Fruit fly (Drosophila melanogaster) whole organism, embryonic: ENCODE results near the gene Pxd.
"Not testable (repeated sequence)": the region's sequence is repeated elsewhere in the genome, so short reads cannot be mapped to it uniquely, and the experiment has no call there.

Experiments
- ATbp ChIP-seq: fragments of 200-800 bp; sonication (Bioruptor generic); optimal IDR thresholded peaks from 2 replicates; lab custom pipeline; 2017; ENCODE audit warnings: missing biosample characterization, mild to moderate bottlenecking, missing genetic modification characterization, missing genetic modification reagents
- Abd-B ChIP-seq: fragments of 200-800 bp; sonication (Bioruptor generic); optimal IDR thresholded peaks from 2 replicates; lab custom pipeline; 2018; ENCODE audit warnings: missing biosample characterization, mild to moderate bottlenecking, missing genetic modification characterization, moderate library complexity
- Bteb2 ChIP-seq: fragments of 200-800 bp; sonication (Bioruptor generic); optimal IDR thresholded peaks from 2 replicates; lab custom pipeline; 2016; ENCODE audit warnings: missing biosample characterization, missing genetic modification characterization
- CG10565 ChIP-seq: fragments of 200-800 bp; sonication (Bioruptor generic); optimal IDR thresholded peaks from 3 replicates; lab custom pipeline; 2016; ENCODE audit warnings: missing biosample characterization, mild to moderate bottlenecking, missing genetic modification characterization
- CG12071 ChIP-seq: fragments of 200-800 bp; sonication (Bioruptor generic); optimal IDR thresholded peaks from 3 replicates; lab custom pipeline; 2018; ENCODE audit warnings: missing biosample characterization, mild to moderate bottlenecking, missing genetic modification characterization
- CG12155 ChIP-seq: fragments of 200-800 bp; sonication (Bioruptor generic); optimal IDR thresholded peaks from 3 replicates; lab custom pipeline; 2016; ENCODE audit warnings: missing biosample characterization, missing genetic modification characterization
- CG1233 ChIP-seq: fragments of 200-800 bp; sonication (Bioruptor generic); optimal IDR thresholded peaks from 4 replicates; lab custom pipeline; 2018; ENCODE audit warnings: missing biosample characterization, mild to moderate bottlenecking, missing genetic modification characterization
- CG13287 ChIP-seq: fragments of 200-800 bp; sonication (Bioruptor generic); IDR thresholded peaks from 2 replicates; pipeline ENCODE4 v1.3.6; 2022; ENCODE audit warnings: missing biosample characterization, missing genetic modification characterization; ENCODE audit not compliant: partially characterized antibody
- CG18262 ChIP-seq: fragments of 200-800 bp; optimal IDR thresholded peaks from 3 replicates; lab custom pipeline; 2019; ENCODE audit warnings: missing biosample characterization, mild to moderate bottlenecking, missing genetic modification characterization, moderate library complexity
- CG2199 ChIP-seq: fragments of 200-800 bp; sonication (Bioruptor generic); IDR thresholded peaks from 3 replicates; pipeline ENCODE4 v1.3.6; 2022; ENCODE audit warnings: missing biosample characterization, missing genetic modification characterization
- CG2678 ChIP-seq: fragments of 200-800 bp; sonication (Bioruptor generic); optimal IDR thresholded peaks from 3 replicates; lab custom pipeline; 2019; ENCODE audit warnings: missing biosample characterization, mild to moderate bottlenecking, missing genetic modification characterization, moderate library complexity
- CG31441 ChIP-seq: fragments of 200-800 bp; sonication (Bioruptor generic); IDR thresholded peaks from 2 replicates; pipeline ENCODE4 v1.3.6; 2022; ENCODE audit warnings: missing biosample characterization, missing genetic modification characterization
- CG3281 ChIP-seq: fragments of 200-800 bp; sonication (Bioruptor generic); optimal IDR thresholded peaks from 3 replicates; lab custom pipeline; 2017; ENCODE audit warnings: missing biosample characterization, mild to moderate bottlenecking, missing genetic modification characterization
- CG4404 ChIP-seq: fragments of 200-800 bp; sonication (Bioruptor generic); IDR thresholded peaks from 2 replicates; pipeline ENCODE4 v1.3.6; 2022; ENCODE audit warnings: missing biosample characterization, missing genetic modification characterization
- CG4424 ChIP-seq: fragments of 200-800 bp; sonication (Bioruptor generic); optimal IDR thresholded peaks from 3 replicates; lab custom pipeline; 2016; ENCODE audit warnings: missing biosample characterization, missing genetic modification characterization
- CG5953 ChIP-seq: fragments of 200-800 bp; sonication (Bioruptor generic); IDR thresholded peaks from 2 replicates; pipeline ENCODE4 v1.3.6; 2022; ENCODE audit warnings: missing biosample characterization, missing genetic modification characterization
- CG6683 ChIP-seq: fragments of 200-800 bp; sonication (Bioruptor generic); optimal IDR thresholded peaks from 2 replicates; lab custom pipeline; 2017; ENCODE audit warnings: missing biosample characterization, mild to moderate bottlenecking, missing genetic modification characterization, missing genetic modification reagents
- CG7271 ChIP-seq: fragments of 200-800 bp; sonication (Bioruptor generic); optimal IDR thresholded peaks from 2 replicates; lab custom pipeline; 2018; ENCODE audit warnings: missing biosample characterization, mild to moderate bottlenecking, missing genetic modification characterization, moderate library complexity
- CkIIα-i1 ChIP-seq: fragments of 200-800 bp; sonication (Bioruptor generic); IDR thresholded peaks from 2 replicates; pipeline ENCODE4 v1.3.6; 2022; ENCODE audit warnings: missing biosample characterization, missing genetic modification characterization
- D19A ChIP-seq: fragments of 200-800 bp; optimal IDR thresholded peaks from 3 replicates; lab custom pipeline; 2019; ENCODE audit warnings: missing biosample characterization, mild to moderate bottlenecking, missing genetic modification characterization, moderate library complexity
- Fer1 ChIP-seq: fragments of 200-800 bp; sonication (Bioruptor generic); optimal IDR thresholded peaks from 2 replicates; lab custom pipeline; 2017; ENCODE audit warnings: missing biosample characterization, mild to moderate bottlenecking, missing genetic modification characterization
- Fer3 ChIP-seq: fragments of 200-800 bp; sonication (Bioruptor generic); optimal IDR thresholded peaks from 2 replicates; lab custom pipeline; 2018; ENCODE audit warnings: missing biosample characterization, mild to moderate bottlenecking, missing genetic modification characterization, moderate library complexity
- HLH3B ChIP-seq: fragments of 200-800 bp; sonication (Bioruptor generic); IDR thresholded peaks from 2 replicates; pipeline ENCODE4 v1.3.6; 2022; ENCODE audit warnings: missing biosample characterization, missing genetic modification characterization
- HLHmδ ChIP-seq: fragments of 200-800 bp; sonication (Bioruptor generic); optimal IDR thresholded peaks from 2 replicates; lab custom pipeline; 2018; ENCODE audit warnings: missing biosample characterization, mild to moderate bottlenecking, missing genetic modification characterization, moderate library complexity
- Hmx ChIP-seq: fragments of 200-800 bp; sonication (Bioruptor generic); optimal IDR thresholded peaks from 2 replicates; lab custom pipeline; 2016; ENCODE audit warnings: missing biosample characterization, missing genetic modification characterization
- Jarid2 ChIP-seq: fragments of 200-800 bp; sonication (Bioruptor generic); optimal IDR thresholded peaks from 3 replicates; lab custom pipeline; 2017; ENCODE audit warnings: mild to moderate bottlenecking, missing biosample characterization, missing genetic modification reagents, missing genetic modification characterization
- Myb ChIP-seq: fragments of 200-800 bp; sonication (Bioruptor generic); optimal IDR thresholded peaks from 2 replicates; lab custom pipeline; 2016; ENCODE audit warnings: missing biosample characterization, missing genetic modification characterization
- NFAT ChIP-seq: fragments of 200-800 bp; sonication (Bioruptor generic); IDR thresholded peaks from 2 replicates; pipeline ENCODE4 v1.3.6; 2022; ENCODE audit warnings: missing biosample characterization, missing genetic modification characterization
- Nf-YC ChIP-seq: fragments of 200-800 bp; optimal IDR thresholded peaks from 3 replicates; lab custom pipeline; 2019; ENCODE audit warnings: missing biosample characterization, mild to moderate bottlenecking, missing genetic modification characterization, moderate library complexity
- Sry-β ChIP-seq: fragments of 200-800 bp; sonication (Bioruptor generic); optimal IDR thresholded peaks from 2 replicates; lab custom pipeline; 2018; ENCODE audit warnings: missing biosample characterization, mild to moderate bottlenecking, missing genetic modification characterization, moderate library complexity
- bab2 ChIP-seq: fragments of 200-800 bp; sonication (Bioruptor generic); optimal IDR thresholded peaks from 2 replicates; lab custom pipeline; 2016; ENCODE audit warnings: missing biosample characterization, missing genetic modification characterization
- bigmax ChIP-seq: fragments of 200-800 bp; sonication (Bioruptor generic); optimal IDR thresholded peaks from 2 replicates; lab custom pipeline; 2018; ENCODE audit warnings: missing biosample characterization, mild to moderate bottlenecking, missing genetic modification characterization
- crol ChIP-seq: fragments of 200-800 bp; sonication (Bioruptor generic); IDR thresholded peaks from 2 replicates; pipeline ENCODE4 v1.3.6; 2022; ENCODE audit warnings: missing biosample characterization, missing genetic modification characterization
- esg ChIP-seq: fragments of 200-800 bp; sonication (Bioruptor generic); conservative IDR thresholded peaks from 2 replicates; pipeline ENCODE4 v1.3.6; 2022; ENCODE audit warnings: missing biosample characterization, missing genetic modification characterization
- ham ChIP-seq: fragments of 200-800 bp; sonication (Bioruptor generic); IDR thresholded peaks from 2 replicates; pipeline ENCODE4 v1.3.6; 2022; ENCODE audit warnings: missing biosample characterization, missing genetic modification characterization
- hb ChIP-seq: fragments of 200-800 bp; sonication (Bioruptor generic); IDR thresholded peaks from 3 replicates; pipeline ENCODE4 v1.3.6; 2022; ENCODE audit warnings: missing biosample characterization, missing genetic modification characterization; ENCODE audit not compliant: partially characterized antibody
- kah ChIP-seq: fragments of 200-800 bp; sonication (Bioruptor generic); optimal IDR thresholded peaks from 2 replicates; lab custom pipeline; 2018; ENCODE audit warnings: missing biosample characterization, mild to moderate bottlenecking, missing genetic modification characterization
- kni ChIP-seq: fragments of 200-800 bp; sonication (Bioruptor generic); optimal IDR thresholded peaks from 3 replicates; lab custom pipeline; 2017; ENCODE audit warnings: mild to moderate bottlenecking, missing biosample characterization, missing genetic modification reagents, missing genetic modification characterization
- luna ChIP-seq: fragments of 200-800 bp; sonication (Bioruptor generic); optimal IDR thresholded peaks from 2 replicates; lab custom pipeline; 2016; ENCODE audit warnings: missing biosample characterization, missing genetic modification characterization
- mirr ChIP-seq: fragments of 200-800 bp; sonication (Bioruptor generic); optimal IDR thresholded peaks from 3 replicates; lab custom pipeline; 2018; ENCODE audit warnings: missing biosample characterization, mild to moderate bottlenecking, missing genetic modification characterization
- peb ChIP-seq: fragments of 200-800 bp; sonication (Bioruptor generic); IDR thresholded peaks from 2 replicates; pipeline ENCODE4 v1.3.6; 2022; ENCODE audit warnings: missing biosample characterization, missing genetic modification characterization
- row ChIP-seq: fragments of 200-800 bp; sonication (Bioruptor generic); IDR thresholded peaks from 3 replicates; pipeline ENCODE4 v1.3.6; 2022; ENCODE audit warnings: missing biosample characterization, missing genetic modification characterization
- shn ChIP-seq: fragments of 200-800 bp; sonication (Bioruptor generic); optimal IDR thresholded peaks from 3 replicates; lab custom pipeline; 2016; ENCODE audit warnings: missing biosample characterization, missing genetic modification characterization
- slbo ChIP-seq: fragments of 200-800 bp; sonication (Bioruptor generic); IDR thresholded peaks from 2 replicates; pipeline ENCODE4 v1.3.6; 2022; ENCODE audit warnings: missing biosample characterization, missing genetic modification characterization
- sob ChIP-seq: fragments of 200-800 bp; sonication (Bioruptor generic); IDR thresholded peaks from 2 replicates; pipeline ENCODE4 v1.3.6; 2022; ENCODE audit warnings: missing biosample characterization, missing genetic modification characterization
- sug ChIP-seq: fragments of 200-800 bp; optimal IDR thresholded peaks from 2 replicates; lab custom pipeline; 2019; ENCODE audit warnings: missing biosample characterization, mild to moderate bottlenecking, missing genetic modification characterization, moderate library complexity
- tgo ChIP-seq: fragments of 200-800 bp; sonication (Bioruptor generic); IDR thresholded peaks from 3 replicates; pipeline ENCODE4 v1.3.6; 2022; ENCODE audit warnings: missing biosample characterization, missing genetic modification characterization
- tll ChIP-seq, 2 experiments: fragments of 200-800 bp in 1 of 2; fragments of >200 bp in 1 of 2; sonication (Bioruptor generic) in 1 of 2; optimal IDR thresholded peaks; 2 replicates each; lab custom pipeline; 2017 to 2019; ENCODE audit warnings: missing biosample characterization in 2 of 2, missing genetic modification characterization in 2 of 2, mild to moderate bottlenecking in 1 of 2, moderate library complexity in 1 of 2
- trh ChIP-seq: fragments of 200-800 bp; sonication (Bioruptor generic); optimal IDR thresholded peaks from 2 replicates; lab custom pipeline; 2016; ENCODE audit warnings: missing biosample characterization, missing genetic modification characterization

Gene Pxd

DNA sequence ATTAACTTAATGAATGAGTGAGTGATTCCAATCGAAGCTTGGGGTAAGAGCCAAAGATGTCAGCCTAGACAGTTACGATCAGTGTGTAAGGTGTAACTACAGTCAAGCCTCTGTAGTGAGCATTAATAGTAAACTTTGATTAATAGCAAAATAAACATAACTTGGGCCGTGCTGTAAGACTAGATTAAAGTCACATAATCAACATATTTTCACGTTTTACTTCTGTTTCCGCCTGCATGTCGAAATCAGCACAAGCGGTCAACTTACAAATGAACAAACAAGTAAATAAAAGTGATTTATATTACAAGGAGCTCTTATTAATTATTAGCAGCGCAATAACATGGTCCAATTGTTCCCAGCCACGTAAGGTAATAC is 26.5 kb upstream of the Pxd start (continued):
- TF ChIP-seq HLHmδ (GFP tag; lab: Kevin White, UChicago) (no peak), kni (GFP tag; lab: Kevin White, UChicago) (no peak), bab2 (GFP tag; lab: Kevin White, UChicago) (no peak), NFAT (GFP tag; lab: Robert Waterston, UW) (no peak), shn (no peak), Hmx (GFP tag; lab: Kevin White, UChicago) (no peak), CG1233 (GFP tag; lab: Kevin White, UChicago) (no peak), Myb (GFP tag; lab: Kevin White, UChicago) (no peak), ATbp (GFP tag; lab: Kevin White, UChicago) (peak; percentile 10), Sry-β (GFP tag; lab: Kevin White, UChicago) (no peak), ham (GFP tag; lab: Robert Waterston, UW) (no peak), CG7271 (tag; lab: Kevin White, UChicago) (no peak), CG4404 (GFP tag; lab: Robert Waterston, UW) (no peak), CG2199 (GFP tag; lab: Robert Waterston, UW) (no peak), luna (GFP tag; lab: Kevin White, UChicago) (no peak), CG5953 (GFP tag; lab: Robert Waterston, UW) (no peak)

DNA sequence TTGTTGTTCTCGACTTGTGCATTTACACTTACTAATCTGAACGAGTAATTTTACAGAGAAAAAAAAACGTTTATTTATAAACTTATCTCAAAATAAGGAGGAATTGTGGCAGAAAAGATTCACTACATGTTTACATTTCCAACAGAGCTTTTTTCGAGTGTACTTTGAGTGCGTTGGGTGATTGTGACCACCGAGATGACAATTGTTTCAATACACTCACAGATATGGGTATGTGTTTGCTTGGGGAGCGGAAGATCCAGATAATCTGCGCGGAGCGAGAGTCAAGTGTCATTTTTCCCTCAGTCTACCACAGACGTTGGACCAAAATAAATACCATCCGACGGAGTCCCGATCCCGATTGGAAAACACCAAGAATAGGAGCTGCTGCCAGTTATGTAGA is 25.9 kb upstream of the Pxd start, which contains the start of gene MESK4:
MESK4 (plus strand) TSS at position 301 of the 400 bp plus-strand sequence.
- TF ChIP-seq Fer1; CG6683 (GFP tag; lab: Kevin White, UChicago); CG31441 (GFP tag; lab: Robert Waterston, UW): not testable (repeated sequence)

DNA sequence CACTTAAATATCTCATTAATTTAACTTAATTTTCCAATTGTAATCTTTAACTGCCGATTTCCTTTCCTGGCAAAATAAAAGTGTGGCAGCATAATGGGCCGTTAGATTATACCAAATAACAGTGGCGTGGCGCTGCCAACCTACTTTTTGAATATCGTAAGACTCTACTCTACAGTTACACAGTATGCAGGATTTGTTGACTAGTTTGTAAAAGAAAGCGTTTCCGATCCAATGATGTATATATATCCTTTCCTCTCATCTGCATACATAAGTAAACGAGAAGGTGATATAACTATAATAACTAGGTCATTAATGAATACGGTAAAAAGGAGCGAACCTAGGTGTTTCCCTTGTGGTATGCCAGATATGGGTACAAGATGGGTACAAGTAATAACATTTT is 22.6 kb upstream of the Pxd start, which contains the start of gene EMC2B:
EMC2B (minus strand) TSS at position 98 of the 400 bp plus-strand sequence.
- TF ChIP-seq row (GFP tag; lab: Robert Waterston, UW) (no peak), trh (GFP tag; lab: Kevin White, UChicago) (no peak), CG3281 (GFP tag; lab: Kevin White, UChicago) (peak; percentile 45), tll (GFP tag; optimal IDR thresholded peaks at IDR 0.05; lab: Kevin White, UChicago) (no peak), sug (tag; lab: Kevin White, UChicago) (peak; percentile 33), CG10565 (GFP tag; lab: Kevin White, UChicago) (no peak), Nf-YC (tag; lab: Kevin White, UChicago) (peak; percentile 41), crol (GFP tag; lab: Robert Waterston, UW) (no peak), bigmax (GFP tag; lab: Kevin White, UChicago) (no peak), mirr (peak; percentile 16), Fer3 (tag; lab: Kevin White, UChicago) (peak; percentile 29), Abd-B (GFP tag; lab: Kevin White, UChicago) (peak; percentile 62), CG18262 (tag; lab: Kevin White, UChicago) (peak; percentile 8), kah (GFP tag; lab: Kevin White, UChicago) (no peak), CG13287 (GFP tag; lab: Robert Waterston, UW) (no peak), D19A (tag; lab: Kevin White, UChicago) (peak; percentile 81), CG12071 (GFP tag; lab: Kevin White, UChicago) (no peak), slbo (GFP tag; lab: Robert Waterston, UW) (no peak), CG2678 (tag; lab: Kevin White, UChicago) (peak; percentile 46), Jarid2 (GFP tag; lab: Kevin White, UChicago) (no peak), hb (GFP tag; lab: Robert Waterston, UW) (no peak), peb (GFP tag; lab: Robert Waterston, UW) (no peak), esg (GFP tag; lab: Robert Waterston, UW) (no peak), HLH3B (GFP tag; lab: Robert Waterston, UW) (no peak), sob (no peak), CkIIα-i1 (GFP tag; lab: Robert Waterston, UW) (no peak), tgo (GFP tag; lab: Robert Waterston, UW) (no peak), Bteb2 (GFP tag; lab: Kevin White, UChicago) (peak; percentile 10), CG12155 (peak; percentile 39), CG4424 (peak; percentile 5)
